Worm (Caenorhabditis elegans): ENCODE results near the gene tank-1.
A peak's percentile ranks its signal among the peaks of the same experiment; 100 is the strongest.

tank-1 gene

ce11 chrV:1262036-1262435 lies 23.5 kb downstream of the tank-1 start (continued):
- no peak for TF ChIP-seq xnd-1 (tag; optimal IDR thresholded peaks at IDR 0.05)
- TF ChIP-seq F55B11.4 (tag; optimal IDR thresholded peaks at IDR 0.05; ENCODE audit: borderline replicate concordance, insufficient read depth), result no peak
- TF ChIP-seq ceh-27 (GFP tag; optimal IDR thresholded peaks at IDR 0.05), result no peak
- no peak for TF ChIP-seq hrde-1 (tag; optimal IDR thresholded peaks at IDR 0.05; ENCODE audit: borderline replicate concordance)
- no peak for TF ChIP-seq ccch-3 (GFP tag; optimal IDR thresholded peaks at IDR 0.05)
- TF ChIP-seq F39B2.1 (GFP tag; IDR thresholded peaks at IDR 0.05), result no peak
- no peak for TF ChIP-seq C17E4.6 (GFP tag; IDR thresholded peaks at IDR 0.05)
- no peak for TF ChIP-seq lsl-1 (GFP tag; optimal IDR thresholded peaks at IDR 0.05)
- 0 out of 2 replicates have a peak, but pooled peaks have one; percentile 11 for TF ChIP-seq Y56A3A.18 (GFP tag; IDR thresholded peaks at IDR 0.05)
- no peak for TF ChIP-seq egl-18 (GFP tag; IDR thresholded peaks at IDR 0.05)
- no peak for TF ChIP-seq ceh-100 (GFP tag; IDR thresholded peaks at IDR 0.05)
- no peak for TF ChIP-seq F33H1.4 (GFP tag; IDR thresholded peaks at IDR 0.05)
- no peak for TF ChIP-seq unc-62 (GFP tag; optimal IDR thresholded peaks at IDR 0.05)
- no peak for TF ChIP-seq dox-1 (GFP tag; IDR thresholded peaks at IDR 0.05)
- no peak for TF ChIP-seq T07F8.4 (tag; optimal IDR thresholded peaks at IDR 0.05)
- TF ChIP-seq atf-7 (tag; optimal IDR thresholded peaks at IDR 0.05), result no peak
- TF ChIP-seq cebp-2 (GFP tag; IDR thresholded peaks at IDR 0.05), result no peak
- TF ChIP-seq ets-4 (GFP tag; optimal IDR thresholded peaks at IDR 0.05), result no peak
- no peak for TF ChIP-seq F52B5.7 (tag; optimal IDR thresholded peaks at IDR 0.05)
- no peak for TF ChIP-seq him-1 (tag; optimal IDR thresholded peaks at IDR 0.05)
- peak; percentile 43; the same call in 1 of the 2 replicates for TF ChIP-seq B0336.3 (GFP tag; IDR thresholded peaks at IDR 0.05)
- TF ChIP-seq B0261.1 (tag; optimal IDR thresholded peaks at IDR 0.05), result no peak
- TF ChIP-seq sea-2 (GFP tag; IDR thresholded peaks at IDR 0.05), result no peak
- no peak for TF ChIP-seq efl-1 (GFP tag; optimal IDR thresholded peaks at IDR 0.05)
- TF ChIP-seq F57C9.4 (tag; optimal IDR thresholded peaks at IDR 0.05), result no peak
- no peak for TF ChIP-seq dpff-1 (tag; optimal IDR thresholded peaks at IDR 0.05)
- TF ChIP-seq ekl-4 (GFP tag; IDR thresholded peaks at IDR 0.05), result no peak; the same call in 1 of the 2 replicates
- no peak for TF ChIP-seq nhr-179 (tag; optimal IDR thresholded peaks at IDR 0.05)
- TF ChIP-seq athp-1 (tag; optimal IDR thresholded peaks at IDR 0.05), result no peak
- TF ChIP-seq T26A5.8 (tag; optimal IDR thresholded peaks at IDR 0.05), result no peak
- no peak for TF ChIP-seq nhr-120 (GFP tag; IDR thresholded peaks at IDR 0.05)
- peak; percentile 29 for TF ChIP-seq nhr-90 (tag; optimal IDR thresholded peaks at IDR 0.05)
- TF ChIP-seq gei-17 (GFP tag; optimal IDR thresholded peaks at IDR 0.05), result no peak
- no peak for TF ChIP-seq lin-26 (GFP tag; IDR thresholded peaks at IDR 0.05)
- no peak for TF ChIP-seq madf-6 (GFP tag; IDR thresholded peaks at IDR 0.05)
- TF ChIP-seq lir-1 (GFP tag; conservative IDR thresholded peaks at IDR 0.05), result no peak
- peak; percentile 9 for TF ChIP-seq B0035.1 (tag; optimal IDR thresholded peaks at IDR 0.05)
- TF ChIP-seq madf-3 (GFP tag; IDR thresholded peaks at IDR 0.05), result 0 out of 2 replicates have a peak, but pooled peaks have one; percentile 12
- no peak for TF ChIP-seq tbp1 (GFP tag; optimal IDR thresholded peaks at IDR 0.05)
- TF ChIP-seq repo-1 (tag; optimal IDR thresholded peaks at IDR 0.05), result no peak
- TF ChIP-seq rec-8 (tag; optimal IDR thresholded peaks at IDR 0.05), result no peak
- no peak for TF ChIP-seq sdz-38 (tag; optimal IDR thresholded peaks at IDR 0.05)
- no peak for TF ChIP-seq ZK185.1 (tag; optimal IDR thresholded peaks at IDR 0.05; ENCODE audit: poor library complexity, severe bottlenecking)
- peak; percentile 66; the same call in 1 of the 2 replicates for TF ChIP-seq zfh-2 (GFP tag; conservative IDR thresholded peaks at IDR 0.05)
- no peak for TF ChIP-seq tlf-1 (GFP tag; optimal IDR thresholded peaks at IDR 0.05)
- no peak for TF ChIP-seq pha-4 (tag; optimal IDR thresholded peaks at IDR 0.05)
- TF ChIP-seq bed-1 (GFP tag; IDR thresholded peaks at IDR 0.05), result no peak
- no peak for TF ChIP-seq rcor-1 (GFP tag; IDR thresholded peaks at IDR 0.05)
- TF ChIP-seq mcd-1 (GFP tag; IDR thresholded peaks at IDR 0.05), result peak; percentile 46
- no peak for TF ChIP-seq F10E7.11 (tag; optimal IDR thresholded peaks at IDR 0.05)
